Worm (Caenorhabditis elegans) whole organism, L3 larva: Measurements from ENCODE around the gene sre-46.

Source experiments
- ceh-82 ChIP-seq: fragments of 150-350 bp; optimal IDR thresholded peaks from 2 replicates; lab custom pipeline; 2014; ENCODE audit warnings: missing biosample characterization, missing genetic modification characterization
- egl-27 ChIP-seq: sonication (generic microtip); optimal IDR thresholded peaks from 4 replicates; lab custom pipeline; 2017; ENCODE audit warnings: missing biosample characterization, missing genetic modification reagents, missing genetic modification characterization
- nhr-237 ChIP-seq: fragments of 150-350 bp; optimal IDR thresholded peaks from 2 replicates; lab custom pipeline; 2014; ENCODE audit warnings: missing biosample characterization, missing genetic modification characterization

DNA sequence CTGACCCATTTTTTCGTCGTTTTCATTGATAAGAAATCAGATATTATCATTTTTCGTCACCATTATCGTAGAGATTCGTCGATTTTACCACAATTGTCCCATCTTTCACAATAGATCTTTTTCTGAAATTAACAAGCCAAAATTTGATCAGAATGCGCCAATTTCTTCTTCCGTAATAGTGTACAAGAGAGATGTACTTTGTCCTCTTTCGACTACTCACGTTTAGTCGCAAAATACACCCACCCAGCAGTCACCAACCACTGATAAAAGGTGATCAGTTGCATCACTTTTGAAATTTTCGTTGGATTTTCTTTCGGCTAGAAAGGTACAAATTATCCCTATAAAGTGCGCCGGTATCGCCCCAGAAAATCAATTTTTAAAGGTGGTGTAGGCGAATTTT is 11.5 kb upstream of the sre-46 start:
- TF ChIP-seq nhr-237 (no peak), ceh-82 (tag; lab: Kevin White, UChicago) (no peak), egl-27 (tag; lab: Kevin White, UChicago) (no peak)
